Worm (Caenorhabditis elegans): ENCODE results near the gene C49A9.1.

The C49A9.1 gene

DNA sequence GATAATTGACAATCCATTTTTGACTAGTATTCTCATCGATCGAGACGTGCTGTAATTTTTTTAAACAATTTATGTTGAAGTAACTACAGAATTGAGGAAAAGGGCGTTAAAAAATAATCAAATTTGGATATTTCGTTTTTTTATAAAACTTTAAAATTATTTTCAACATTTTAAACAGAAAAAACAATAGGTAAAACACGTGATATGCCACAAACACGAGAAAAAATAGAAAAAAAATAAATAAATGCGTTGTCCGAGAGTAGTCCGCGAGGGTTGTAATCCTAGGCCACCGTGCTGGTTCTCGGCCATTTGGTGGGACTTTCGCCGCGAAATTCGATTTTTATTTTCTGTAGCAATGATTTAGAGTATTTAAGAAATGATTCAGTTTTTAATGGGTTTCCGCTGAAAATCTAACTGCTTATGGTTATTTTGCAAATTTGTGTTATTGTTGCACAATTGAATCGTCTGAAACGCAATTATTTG is 21.7 kb upstream of the C49A9.1 start, which contains the start of gene C49A9.10:
TSS of gene C49A9.10 (minus strand) at position 51 of the 483 bp plus-strand sequence.
- TF ChIP-seq dve-1 (tag; optimal IDR thresholded peaks at IDR 0.05): no peak
- peak; percentile 47 for TF ChIP-seq fkh-6 (tag; optimal IDR thresholded peaks at IDR 0.05)
- TF ChIP-seq pax-1 (tag; optimal IDR thresholded peaks at IDR 0.05): no peak
- TF ChIP-seq ceh-48 (tag; optimal IDR thresholded peaks at IDR 0.05): no peak
- peak; percentile 28 for TF ChIP-seq pha-2 (tag; optimal IDR thresholded peaks at IDR 0.05)
- TF ChIP-seq ets-4 (tag; optimal IDR thresholded peaks at IDR 0.05): peak; percentile 91
- TF ChIP-seq hlh-15 (tag; optimal IDR thresholded peaks at IDR 0.05): no peak
- peak; percentile 40 for TF ChIP-seq unc-42 (tag; optimal IDR thresholded peaks at IDR 0.05)
- no peak for TF ChIP-seq ceh-22 (tag; optimal IDR thresholded peaks at IDR 0.05)
- TF ChIP-seq ama-1 (optimal IDR thresholded peaks at IDR 0.05): no peak
- TF ChIP-seq tbx-7 (tag; optimal IDR thresholded peaks at IDR 0.05): peak; percentile 96
- TF ChIP-seq hlh-30 (tag; optimal IDR thresholded peaks at IDR 0.05; ENCODE audit: insufficient read depth): no peak
- no peak for TF ChIP-seq lin-11 (tag; optimal IDR thresholded peaks at IDR 0.05)
- peak; percentile 70 for TF ChIP-seq fax-1 (tag; optimal IDR thresholded peaks at IDR 0.05)
- peak; percentile 15 for TF ChIP-seq madf-2 (tag; optimal IDR thresholded peaks at IDR 0.05)
- peak; percentile 79 for TF ChIP-seq ref-2 (tag; optimal IDR thresholded peaks at IDR 0.05)
- TF ChIP-seq che-1 (tag; optimal IDR thresholded peaks at IDR 0.05): no peak
- peak; percentile 50 for TF ChIP-seq unc-86 (tag; optimal IDR thresholded peaks at IDR 0.05)
- no peak for TF ChIP-seq hlh-6 (tag; optimal IDR thresholded peaks at IDR 0.05)
- TF ChIP-seq eyg-1 (tag; optimal IDR thresholded peaks at IDR 0.05): no peak
- TF ChIP-seq syd-9 (tag; optimal IDR thresholded peaks at IDR 0.05): peak; percentile 18
- no peak for TF ChIP-seq pros-1 (tag; optimal IDR thresholded peaks at IDR 0.05)
- peak; percentile 33 for TF ChIP-seq gmeb-2 (tag; optimal IDR thresholded peaks at IDR 0.05)
- no peak for TF ChIP-seq nhr-11 (tag; optimal IDR thresholded peaks at IDR 0.05)
- TF ChIP-seq ceh-31 (tag; optimal IDR thresholded peaks at IDR 0.05): peak; percentile 96
- TF ChIP-seq dmd-4 (tag; optimal IDR thresholded peaks at IDR 0.05; ENCODE audit: borderline replicate concordance): no peak
- TF ChIP-seq ztf-16 (tag; optimal IDR thresholded peaks at IDR 0.05): peak; percentile 22
- TF ChIP-seq hlh-8 (tag; optimal IDR thresholded peaks at IDR 0.05): peak; percentile 90
- TF ChIP-seq lim-6 (tag; optimal IDR thresholded peaks at IDR 0.05): peak; percentile 67
- no peak for TF ChIP-seq ttx-3 (tag; optimal IDR thresholded peaks at IDR 0.05)
- TF ChIP-seq ceh-30 (tag; optimal IDR thresholded peaks at IDR 0.05): no peak
- TF ChIP-seq ceh-2 (tag; optimal IDR thresholded peaks at IDR 0.05): peak; percentile 91
- no peak for TF ChIP-seq hlh-13 (GFP tag; optimal IDR thresholded peaks at IDR 0.05)
- peak; percentile 87 for TF ChIP-seq mec-3 (tag; optimal IDR thresholded peaks at IDR 0.05; ENCODE audit: borderline replicate concordance)
- no peak for TF ChIP-seq ceh-6 (GFP tag; optimal IDR thresholded peaks at IDR 0.05)
- no peak for TF ChIP-seq unc-55 (GFP tag; optimal IDR thresholded peaks at IDR 0.05)
- peak; percentile 89 for TF ChIP-seq tbx-2 (tag; optimal IDR thresholded peaks at IDR 0.05)
- no peak for TF ChIP-seq pat-9 (tag; optimal IDR thresholded peaks at IDR 0.05)
- peak; percentile 69 for TF ChIP-seq ceh-14 (tag; optimal IDR thresholded peaks at IDR 0.05)
- no peak for TF ChIP-seq odd-2 (tag; optimal IDR thresholded peaks at IDR 0.05)
- TF ChIP-seq unc-3 (GFP tag; conservative IDR thresholded peaks at IDR 0.05): peak; percentile 73
- TF ChIP-seq unc-3 (tag; optimal IDR thresholded peaks at IDR 0.05): no peak
- peak; percentile 60 for TF ChIP-seq F13H6.1 (tag; optimal IDR thresholded peaks at IDR 0.05)
- no peak for TF ChIP-seq ceh-19 (GFP tag; optimal IDR thresholded peaks at IDR 0.05)
- 0 out of 2 replicates have a peak, but pooled peaks have one; percentile 35 for TF ChIP-seq ceh-45 (GFP tag; IDR thresholded peaks at IDR 0.05)
- TF ChIP-seq pag-3 (tag; optimal IDR thresholded peaks at IDR 0.05; ENCODE audit: borderline replicate concordance): no peak
- TF ChIP-seq elt-2 (tag; optimal IDR thresholded peaks at IDR 0.05): peak; percentile 77
- TF ChIP-seq ceh-24 (tag; optimal IDR thresholded peaks at IDR 0.05): no peak
- TF ChIP-seq elt-4 (tag; optimal IDR thresholded peaks at IDR 0.05): no peak
- TF ChIP-seq ceh-18 (tag; optimal IDR thresholded peaks at IDR 0.05): no peak
- peak; percentile 69 for TF ChIP-seq zip-5 (tag; optimal IDR thresholded peaks at IDR 0.05)
- no peak for TF ChIP-seq sox-4 (tag; optimal IDR thresholded peaks at IDR 0.05)
- peak; percentile 95 for TF ChIP-seq C08G9.2 (tag; optimal IDR thresholded peaks at IDR 0.05)
- no peak for TF ChIP-seq nhr-232 (tag; optimal IDR thresholded peaks at IDR 0.05)
